Fruit fly (Drosophila melanogaster): ENCODE data around the gene dsx.

The dsx gene

DNA sequence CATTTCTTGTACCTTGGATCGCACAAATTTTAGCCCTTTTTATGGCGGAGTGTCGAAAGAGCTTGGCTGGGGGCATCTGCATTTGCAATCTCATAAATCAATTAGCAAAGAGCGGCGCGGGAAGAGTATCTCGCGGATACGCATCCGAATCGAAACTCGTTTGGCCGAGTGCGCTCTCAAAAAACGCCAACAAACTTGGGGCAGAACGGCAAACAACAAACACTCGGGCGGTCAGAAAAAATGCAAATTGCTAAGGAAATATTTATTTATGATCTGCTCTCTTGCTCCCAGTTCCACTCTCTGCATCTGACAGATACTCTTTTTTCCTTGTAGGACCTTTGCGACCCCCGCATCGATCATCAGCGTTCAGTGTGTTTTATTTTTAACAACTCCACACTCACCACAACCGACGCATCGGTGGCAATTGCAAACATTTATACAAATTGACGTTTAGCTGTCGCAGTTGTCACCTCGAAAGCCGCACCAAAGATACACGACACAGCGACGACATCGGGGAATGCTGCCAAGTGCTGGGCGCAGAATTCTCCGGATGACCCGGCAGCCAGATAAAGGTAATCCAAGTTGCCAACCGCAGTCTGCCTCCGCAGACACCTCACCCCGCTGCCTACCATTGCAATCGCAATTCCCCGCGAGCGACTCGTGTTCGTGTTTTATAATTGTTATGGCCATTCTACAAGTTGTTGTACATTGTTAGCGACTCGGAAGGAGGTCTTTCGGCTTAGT is 1.9 kb upstream of the dsx start:
- no peak for TF ChIP-seq h (optimal IDR thresholded peaks at IDR 0.05)
- no peak for TF ChIP-seq Myc (optimal IDR thresholded peaks at IDR 0.05)
- no peak for TF ChIP-seq psq (optimal IDR thresholded peaks at IDR 0.05)
- no peak for TF ChIP-seq insv (optimal IDR thresholded peaks at IDR 0.05)
- no peak for TF ChIP-seq Sin3A (optimal IDR thresholded peaks at IDR 0.05)
- TF ChIP-seq ttk (optimal IDR thresholded peaks at IDR 0.05), result no peak

DNA sequence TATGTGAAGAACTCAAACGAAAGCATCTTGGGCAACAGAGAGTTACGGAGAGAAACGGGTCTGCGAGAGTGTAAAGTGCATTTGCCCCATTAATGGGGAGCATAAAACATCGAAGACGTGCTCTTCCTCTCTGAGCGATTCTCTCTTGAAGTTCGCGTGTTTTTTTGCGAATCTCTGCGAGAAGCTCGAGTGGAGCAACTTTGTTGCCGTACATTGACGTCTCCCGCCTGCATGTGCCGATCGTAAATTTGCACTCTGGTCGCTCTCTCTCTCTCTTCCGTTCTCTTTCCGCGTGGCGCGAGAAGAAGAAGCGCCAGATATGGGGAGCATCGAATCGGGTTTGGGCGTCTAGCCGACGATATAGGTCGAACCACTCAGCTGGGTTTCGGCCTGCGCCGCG is 593 bp upstream of the dsx start:
- TF ChIP-seq ttk (optimal IDR thresholded peaks at IDR 0.05), result no peak
- TF ChIP-seq Myc (optimal IDR thresholded peaks at IDR 0.05), result no peak

DNA sequence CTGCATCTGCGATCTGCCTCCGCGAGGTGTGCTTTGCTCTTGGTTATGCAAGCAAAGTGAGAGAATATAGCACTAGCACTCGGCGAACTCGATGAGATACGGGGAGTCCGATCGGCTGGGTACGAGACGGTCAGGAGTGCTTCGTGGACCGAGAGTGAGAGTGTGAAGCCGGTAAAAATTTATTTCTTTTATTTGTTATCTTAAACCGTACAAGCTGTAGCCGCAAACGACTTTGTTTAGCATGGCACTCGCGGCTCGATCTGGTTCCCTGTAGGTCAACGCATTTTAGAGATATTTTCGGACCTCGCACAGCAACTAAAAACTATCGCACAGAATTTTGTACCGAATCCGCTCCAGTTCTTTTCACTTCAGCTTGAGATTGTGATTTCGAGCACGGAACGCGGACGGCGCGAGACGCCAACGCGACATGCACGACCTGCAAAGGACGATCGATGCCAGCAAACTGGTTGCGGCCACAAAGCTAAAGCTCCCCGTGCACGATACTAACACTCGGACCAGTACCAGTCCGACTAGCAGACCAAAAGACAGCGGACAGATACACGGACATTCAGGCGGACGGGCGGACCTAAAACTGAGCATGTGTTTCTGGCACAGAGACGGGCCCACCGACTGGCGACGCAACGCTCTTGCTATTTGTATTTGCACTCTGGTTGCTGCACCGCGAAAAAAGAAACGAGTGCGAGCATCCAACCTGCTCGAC is 504 bp downstream of the dsx start:
- TF ChIP-seq Sin3A (optimal IDR thresholded peaks at IDR 0.05) (no peak), h (optimal IDR thresholded peaks at IDR 0.05) (no peak), ttk (optimal IDR thresholded peaks at IDR 0.05) (no peak), Myc (optimal IDR thresholded peaks at IDR 0.05) (no peak), psq (optimal IDR thresholded peaks at IDR 0.05) (no peak), insv (optimal IDR thresholded peaks at IDR 0.05) (no peak)

- TF ChIP-seq insv (optimal IDR thresholded peaks at IDR 0.05) (no peak), ttk (optimal IDR thresholded peaks at IDR 0.05) (no peak), h (optimal IDR thresholded peaks at IDR 0.05) (no peak), Myc (optimal IDR thresholded peaks at IDR 0.05) (no peak), psq (optimal IDR thresholded peaks at IDR 0.05) (no peak), Sin3A (optimal IDR thresholded peaks at IDR 0.05) (no peak)
Observed at dm6 chr3R:7964751-7965319, 2.4 kb downstream of the dsx start.

DNA sequence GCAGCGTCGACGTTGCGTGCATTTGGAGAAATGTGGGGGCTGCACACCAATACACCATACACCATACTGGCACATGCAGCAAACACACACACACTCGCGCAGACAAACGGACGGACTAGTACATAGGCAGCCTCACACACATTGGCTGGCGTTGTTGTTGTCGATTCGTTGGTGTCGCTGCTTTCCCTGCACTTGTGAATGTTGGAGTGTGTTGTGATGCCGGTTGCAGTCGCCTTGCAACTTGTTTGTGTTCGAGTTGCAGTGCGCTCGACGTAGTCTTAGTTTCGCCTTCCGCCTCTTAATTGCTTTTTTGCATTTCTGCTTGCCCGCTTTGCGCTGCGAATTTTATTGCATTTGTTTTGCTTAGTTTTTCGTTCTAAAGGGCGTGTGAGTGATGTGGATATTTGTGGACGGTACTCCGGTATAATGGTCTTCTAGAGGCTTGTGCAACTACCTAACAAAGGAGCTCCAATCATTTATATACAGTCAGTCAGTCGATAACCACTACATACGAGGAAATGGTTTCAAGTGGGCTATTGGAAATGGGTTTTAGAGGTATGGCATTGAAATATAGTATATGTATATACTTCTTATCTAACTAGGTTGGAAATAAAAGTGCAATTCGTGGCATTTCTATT is 3.6 kb downstream of the dsx start:
- TF ChIP-seq ttk (optimal IDR thresholded peaks at IDR 0.05), result no peak
- TF ChIP-seq psq (optimal IDR thresholded peaks at IDR 0.05), result no peak
- no peak for TF ChIP-seq Myc (optimal IDR thresholded peaks at IDR 0.05)
- TF ChIP-seq h (optimal IDR thresholded peaks at IDR 0.05), result no peak
- no peak for TF ChIP-seq insv (optimal IDR thresholded peaks at IDR 0.05)
- TF ChIP-seq Sin3A (optimal IDR thresholded peaks at IDR 0.05), result no peak

DNA sequence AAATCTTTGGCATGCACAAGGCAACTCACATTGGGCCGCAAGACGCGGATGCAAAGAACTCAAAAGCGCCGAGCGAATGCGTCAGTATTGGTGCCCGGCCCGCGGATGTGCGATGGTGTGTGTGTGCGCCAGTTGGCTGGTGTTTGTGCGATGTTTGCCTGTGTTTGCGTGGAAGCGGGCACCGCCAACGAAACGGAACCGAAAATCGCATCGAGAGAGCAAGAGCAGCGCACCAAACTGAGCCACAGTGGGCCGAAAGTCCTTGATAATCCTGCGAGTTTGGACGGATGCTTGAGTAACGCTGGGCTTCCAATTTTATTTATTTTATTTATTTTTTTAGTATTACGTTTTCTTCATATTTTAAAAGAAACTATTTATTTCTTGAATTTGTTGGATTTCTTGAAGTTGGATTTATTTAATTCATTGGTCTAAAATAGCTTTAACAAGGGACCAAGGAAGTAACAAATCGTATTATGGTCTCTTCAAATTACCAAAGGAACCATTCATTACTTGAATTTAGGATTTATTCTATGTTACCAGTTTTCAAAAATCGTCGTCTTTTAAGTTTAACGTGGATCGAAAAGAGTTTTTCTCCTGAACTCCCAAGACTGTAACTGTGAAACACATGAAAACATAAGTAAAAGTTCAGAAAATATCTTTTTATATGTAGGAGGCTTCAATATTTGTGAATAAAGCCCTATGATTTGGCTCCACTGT is 4.3 kb downstream of the dsx start:
- TF ChIP-seq Myc (optimal IDR thresholded peaks at IDR 0.05) (no peak), insv (optimal IDR thresholded peaks at IDR 0.05) (no peak), h (optimal IDR thresholded peaks at IDR 0.05) (no peak), Sin3A (optimal IDR thresholded peaks at IDR 0.05) (no peak), psq (optimal IDR thresholded peaks at IDR 0.05) (no peak), ttk (optimal IDR thresholded peaks at IDR 0.05) (no peak)

- TF ChIP-seq ttk (optimal IDR thresholded peaks at IDR 0.05) (no peak), psq (optimal IDR thresholded peaks at IDR 0.05) (no peak), h (optimal IDR thresholded peaks at IDR 0.05) (no peak), insv (optimal IDR thresholded peaks at IDR 0.05) (no peak), Myc (optimal IDR thresholded peaks at IDR 0.05) (no peak), Sin3A (optimal IDR thresholded peaks at IDR 0.05) (no peak)
Observed at dm6 chr3R:7961348-7961747, 5.9 kb downstream of the dsx start.

dm6 chr3R:7957008-7957407 is 10.2 kb downstream of the dsx start:
- TF ChIP-seq Sin3A (optimal IDR thresholded peaks at IDR 0.05), result no peak
- no peak for TF ChIP-seq ttk (optimal IDR thresholded peaks at IDR 0.05)
- no peak for TF ChIP-seq insv (optimal IDR thresholded peaks at IDR 0.05)
- TF ChIP-seq psq (optimal IDR thresholded peaks at IDR 0.05), result no peak
- TF ChIP-seq h (optimal IDR thresholded peaks at IDR 0.05), result no peak
- TF ChIP-seq Myc (optimal IDR thresholded peaks at IDR 0.05), result no peak

DNA sequence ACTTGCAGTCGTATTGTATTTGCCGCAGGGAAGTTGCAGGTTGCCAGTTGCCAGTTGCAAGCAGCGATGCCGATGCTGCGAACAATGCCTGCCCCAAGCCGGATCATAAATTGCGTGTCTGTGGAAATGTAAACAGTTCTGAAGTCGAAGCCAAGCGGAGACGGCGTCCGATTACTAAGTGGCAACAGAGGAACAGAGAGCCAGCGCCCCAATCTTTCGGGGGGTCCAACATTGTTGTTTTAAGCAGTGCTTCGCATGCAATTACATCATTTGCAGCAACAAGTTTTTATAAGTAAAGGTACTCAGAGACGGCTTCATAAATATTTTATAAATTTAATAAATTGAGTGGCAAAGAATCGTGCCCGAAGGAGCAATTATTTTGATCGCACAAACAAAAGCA is 12.7 kb downstream of the dsx start:
- TF ChIP-seq ttk (optimal IDR thresholded peaks at IDR 0.05) (no peak), Myc (optimal IDR thresholded peaks at IDR 0.05) (no peak), Sin3A (optimal IDR thresholded peaks at IDR 0.05) (no peak), insv (optimal IDR thresholded peaks at IDR 0.05) (no peak)

DNA sequence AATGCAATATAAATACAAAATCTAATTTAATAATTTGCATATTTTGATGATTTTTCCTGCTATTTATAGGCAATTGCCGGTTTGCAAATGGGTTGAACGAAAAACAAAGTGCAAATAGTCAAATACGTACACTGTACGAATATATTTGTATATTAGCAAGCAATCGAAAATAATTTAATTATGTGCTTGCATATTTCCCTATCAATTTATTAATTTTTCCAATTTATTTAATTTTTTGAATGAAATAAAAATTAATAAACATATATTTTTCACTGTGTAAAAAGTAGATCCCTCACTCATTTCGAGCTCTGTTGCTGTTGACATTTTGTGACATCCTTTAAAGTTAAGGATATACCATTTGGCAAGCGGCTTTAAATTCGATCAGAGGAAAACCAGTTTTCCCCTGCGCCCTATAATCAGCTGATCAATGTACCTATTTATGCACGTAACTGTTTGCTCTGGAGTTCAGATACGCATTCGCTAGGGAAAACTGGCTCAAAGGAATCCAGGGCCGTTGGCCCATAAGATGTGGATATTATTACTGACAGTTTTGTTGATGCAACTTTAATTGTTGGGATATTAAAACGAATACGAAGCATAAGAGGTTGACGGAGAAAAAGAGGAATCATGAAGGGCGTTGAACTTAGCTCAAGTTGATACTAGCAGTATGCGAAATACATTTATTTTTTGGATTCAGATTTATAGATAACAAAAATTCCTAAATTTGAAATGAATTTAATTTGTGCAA is 14.0 kb downstream of the dsx start:
- TF ChIP-seq Sin3A (optimal IDR thresholded peaks at IDR 0.05) (no peak), h (optimal IDR thresholded peaks at IDR 0.05) (no peak), psq (optimal IDR thresholded peaks at IDR 0.05) (no peak), Myc (optimal IDR thresholded peaks at IDR 0.05) (no peak), ttk (optimal IDR thresholded peaks at IDR 0.05) (no peak), insv (optimal IDR thresholded peaks at IDR 0.05) (no peak)

- TF ChIP-seq h (optimal IDR thresholded peaks at IDR 0.05) (no peak), insv (optimal IDR thresholded peaks at IDR 0.05) (no peak), psq (optimal IDR thresholded peaks at IDR 0.05) (no peak), ttk (optimal IDR thresholded peaks at IDR 0.05) (no peak), Sin3A (optimal IDR thresholded peaks at IDR 0.05) (no peak), Myc (optimal IDR thresholded peaks at IDR 0.05) (no peak)
Observed at dm6 chr3R:7950147-7950546, 17.1 kb downstream of the dsx start.
